Fruit fly (Drosophila melanogaster) whole organism, embryonic: ENCODE measurements around the gene CG14352.
A peak's percentile ranks its signal among the peaks of the same experiment; 100 is the strongest.

Experiments
- B-H2 ChIP-seq: fragments of 200-800 bp; sonication (Bioruptor generic); optimal IDR thresholded peaks from 2 replicates; lab custom pipeline; 2018; ENCODE audit warnings: missing biosample characterization, mild to moderate bottlenecking, missing genetic modification characterization
- CG10209 ChIP-seq: fragments of 200-800 bp; sonication (Bioruptor generic); optimal IDR thresholded peaks from 3 replicates; lab custom pipeline; 2017; ENCODE audit warnings: missing biosample characterization, mild to moderate bottlenecking, missing genetic modification characterization, missing genetic modification reagents
- CG1024 ChIP-seq: fragments of 200-800 bp; sonication (Bioruptor generic); IDR thresholded peaks from 2 replicates; pipeline ENCODE4 v1.3.6; 2022; ENCODE audit warnings: missing biosample characterization, missing genetic modification characterization
- CG10274 ChIP-seq: fragments of 200-800 bp; sonication (Bioruptor generic); optimal IDR thresholded peaks from 3 replicates; lab custom pipeline; 2017; ENCODE audit warnings: missing biosample characterization, mild to moderate bottlenecking, missing genetic modification characterization
- CG13287 ChIP-seq: fragments of 200-800 bp; sonication (Bioruptor generic); IDR thresholded peaks from 2 replicates; pipeline ENCODE4 v1.3.6; 2022; ENCODE audit warnings: missing biosample characterization, missing genetic modification characterization; ENCODE audit not compliant: partially characterized antibody
- CG14014 ChIP-seq: fragments of 200-800 bp; sonication (Bioruptor generic); IDR thresholded peaks from 2 replicates; pipeline ENCODE4 v1.3.6; 2022; ENCODE audit warnings: missing biosample characterization, missing genetic modification characterization
- CG15479 ChIP-seq: fragments of 200-800 bp; sonication (Bioruptor generic); optimal IDR thresholded peaks from 3 replicates; lab custom pipeline; 2019; ENCODE audit warnings: missing biosample characterization, mild to moderate bottlenecking, missing genetic modification characterization, moderate library complexity
- CG17359 ChIP-seq: fragments of 200-800 bp; sonication (Bioruptor generic); optimal IDR thresholded peaks from 3 replicates; lab custom pipeline; 2018; ENCODE audit warnings: missing biosample characterization, mild to moderate bottlenecking, missing genetic modification characterization, moderate library complexity
- CG17568 ChIP-seq: fragments of 200-800 bp; sonication (Bioruptor generic); optimal IDR thresholded peaks from 2 replicates; lab custom pipeline; 2018; ENCODE audit warnings: missing biosample characterization, mild to moderate bottlenecking, missing genetic modification characterization, moderate library complexity
- CG17612 ChIP-seq: fragments of 200-800 bp; sonication (Bioruptor generic); IDR thresholded peaks from 2 replicates; pipeline ENCODE4 v1.3.6; 2022; ENCODE audit warnings: missing biosample characterization, missing genetic modification characterization
- CG1832 ChIP-seq: fragments of 200-800 bp; sonication (Bioruptor generic); optimal IDR thresholded peaks from 2 replicates; lab custom pipeline; 2017; ENCODE audit warnings: missing biosample characterization, mild to moderate bottlenecking, missing genetic modification characterization, inconsistent platforms
- CG34224 ChIP-seq: fragments of 200-800 bp; sonication (Bioruptor generic); IDR thresholded peaks from 3 replicates; pipeline ENCODE4 v1.3.6; 2022; ENCODE audit warnings: missing biosample characterization, missing genetic modification characterization; ENCODE audit not compliant: partially characterized antibody
- CG6765 ChIP-seq: fragments of 200-800 bp; sonication (Bioruptor generic); optimal IDR thresholded peaks from 3 replicates; lab custom pipeline; 2017; ENCODE audit warnings: missing biosample characterization, mild to moderate bottlenecking, missing genetic modification characterization
- CG8290 ChIP-seq, 3 experiments: fragments of 200-800 bp; sonication (Bioruptor generic); optimal IDR thresholded peaks; 2 replicates each; lab custom pipeline; 2016 to 2019; ENCODE audit warnings: missing biosample characterization in 3 of 3, missing genetic modification characterization in 3 of 3, mild to moderate bottlenecking in 2 of 3, moderate library complexity in 1 of 3
- CG8924 ChIP-seq: fragments of 200-800 bp; optimal IDR thresholded peaks from 3 replicates; lab custom pipeline; 2019; ENCODE audit warnings: missing biosample characterization, mild to moderate bottlenecking, missing genetic modification characterization, moderate library complexity
- CTCF ChIP-seq: fragments of 200-800 bp; sonication (Bioruptor generic); optimal IDR thresholded peaks from 2 replicates; lab custom pipeline; 2017; ENCODE audit warnings: missing biosample characterization, mild to moderate bottlenecking, missing genetic modification characterization, moderate library complexity
- D19B ChIP-seq: fragments of 200-800 bp; sonication (Bioruptor generic); optimal IDR thresholded peaks from 2 replicates; lab custom pipeline; 2017; ENCODE audit warnings: missing biosample characterization, mild to moderate bottlenecking, missing genetic modification characterization
- Deaf1 ChIP-seq: fragments of 200-800 bp; optimal IDR thresholded peaks from 3 replicates; lab custom pipeline; 2019; ENCODE audit warnings: missing biosample characterization, mild to moderate bottlenecking, missing genetic modification characterization, moderate library complexity
- ERR ChIP-seq: fragments of 200-800 bp; sonication (Bioruptor generic); optimal IDR thresholded peaks from 2 replicates; lab custom pipeline; 2016; ENCODE audit warnings: missing biosample characterization, missing genetic modification characterization
- Fer1 ChIP-seq: fragments of 200-800 bp; sonication (Bioruptor generic); optimal IDR thresholded peaks from 2 replicates; lab custom pipeline; 2017; ENCODE audit warnings: missing biosample characterization, mild to moderate bottlenecking, missing genetic modification characterization
- Fer2 ChIP-seq: fragments of 200-800 bp; sonication (Bioruptor generic); optimal IDR thresholded peaks from 2 replicates; lab custom pipeline; 2018; ENCODE audit warnings: missing biosample characterization, mild to moderate bottlenecking, missing genetic modification characterization, moderate library complexity
- HHEX ChIP-seq: fragments of 200-800 bp; sonication (Bioruptor generic); optimal IDR thresholded peaks from 3 replicates; lab custom pipeline; 2017; ENCODE audit warnings: missing biosample characterization, mild to moderate bottlenecking, missing genetic modification characterization, missing genetic modification reagents
- HLH54F ChIP-seq: fragments of 200-800 bp; sonication (Bioruptor generic); optimal IDR thresholded peaks from 3 replicates; lab custom pipeline; 2016; ENCODE audit warnings: missing biosample characterization, missing genetic modification characterization
- HmgZ ChIP-seq: fragments of 200-800 bp; sonication (Bioruptor generic); optimal IDR thresholded peaks from 2 replicates; lab custom pipeline; 2018; ENCODE audit warnings: missing biosample characterization, mild to moderate bottlenecking, missing genetic modification characterization
- Hr78 ChIP-seq, 2 experiments: fragments of 200-800 bp in 1 of 2; fragments of >200 bp in 1 of 2; sonication (Bioruptor generic) in 1 of 2; optimal IDR thresholded peaks; 2 replicates each; lab custom pipeline; 2017 to 2019; ENCODE audit warnings: missing biosample characterization in 2 of 2, missing genetic modification characterization in 2 of 2, mild to moderate bottlenecking in 1 of 2, moderate library complexity in 1 of 2
- NC2α ChIP-seq: fragments of 200-800 bp; sonication (Bioruptor generic); optimal IDR thresholded peaks from 2 replicates; lab custom pipeline; 2016; ENCODE audit warnings: missing biosample characterization, missing genetic modification characterization
- Rfx ChIP-seq: fragments of 200-800 bp; sonication (Bioruptor generic); IDR thresholded peaks from 2 replicates; pipeline ENCODE4 v1.3.6; 2022; ENCODE audit warnings: missing biosample characterization, missing genetic modification characterization
- caup ChIP-seq: fragments of 200-800 bp; sonication (Bioruptor generic); optimal IDR thresholded peaks from 3 replicates; lab custom pipeline; 2017; ENCODE audit warnings: missing biosample characterization, mild to moderate bottlenecking, missing genetic modification characterization, moderate library complexity; ENCODE audit not compliant: severe bottlenecking
- cg ChIP-seq: fragments of 200-800 bp; sonication (Bioruptor generic); optimal IDR thresholded peaks from 3 replicates; lab custom pipeline; 2019; ENCODE audit warnings: missing biosample characterization, mild to moderate bottlenecking, missing genetic modification characterization, moderate library complexity
- chm ChIP-seq: fragments of 200-800 bp; sonication (Bioruptor generic); IDR thresholded peaks from 2 replicates; pipeline ENCODE4 v1.3.6; 2022; ENCODE audit warnings: missing biosample characterization, missing genetic modification characterization
- crol ChIP-seq: fragments of 200-800 bp; sonication (Bioruptor generic); IDR thresholded peaks from 2 replicates; pipeline ENCODE4 v1.3.6; 2022; ENCODE audit warnings: missing biosample characterization, missing genetic modification characterization
- cwo ChIP-seq: fragments of 200-800 bp; sonication (Bioruptor generic); optimal IDR thresholded peaks from 3 replicates; lab custom pipeline; 2017; ENCODE audit warnings: missing biosample characterization, missing genetic modification characterization, mild to moderate bottlenecking, moderate library complexity, missing genetic modification reagents
- fru ChIP-seq: fragments of >200 bp; optimal IDR thresholded peaks from 2 replicates; lab custom pipeline; 2017
- ftz-f1 ChIP-seq: fragments of 200-800 bp; sonication (Bioruptor generic); optimal IDR thresholded peaks from 2 replicates; lab custom pipeline; 2016; ENCODE audit warnings: missing biosample characterization, missing genetic modification characterization
- grn ChIP-seq: fragments of 200-800 bp; sonication (Bioruptor generic); optimal IDR thresholded peaks from 3 replicates; lab custom pipeline; 2017; ENCODE audit warnings: missing biosample characterization, missing genetic modification characterization
- gro ChIP-seq: fragments of 200-800 bp; sonication (Bioruptor generic); optimal IDR thresholded peaks from 2 replicates; lab custom pipeline; 2016; ENCODE audit warnings: missing biosample characterization, missing genetic modification characterization
- hkb ChIP-seq, 2 experiments: fragments of 200-800 bp in 1 of 2; fragments of >200 bp in 1 of 2; sonication (Bioruptor generic) in 1 of 2; IDR thresholded peaks in 1 of 2; optimal IDR thresholded peaks in 1 of 2; 2 replicates each; pipeline versions ENCODE4 v1.3.6 to Lab custom; 2017 to 2022; ENCODE audit warnings: missing biosample characterization in 1 of 2, missing genetic modification characterization in 1 of 2
- inv ChIP-seq: fragments of 200-800 bp; sonication (Bioruptor generic); IDR thresholded peaks from 2 replicates; pipeline ENCODE4 v1.3.6; 2022; ENCODE audit warnings: missing biosample characterization, missing genetic modification characterization; ENCODE audit not compliant: partially characterized antibody
- lilli ChIP-seq: fragments of 200-800 bp; sonication (Bioruptor generic); optimal IDR thresholded peaks from 3 replicates; lab custom pipeline; 2016; ENCODE audit warnings: missing biosample characterization, missing genetic modification characterization
- nau ChIP-seq: fragments of 200-800 bp; sonication (Bioruptor generic); optimal IDR thresholded peaks from 3 replicates; lab custom pipeline; 2017; ENCODE audit warnings: missing biosample characterization, mild to moderate bottlenecking, missing genetic modification characterization, missing genetic modification reagents
- odd ChIP-seq: fragments of 200-800 bp; sonication (Bioruptor generic); optimal IDR thresholded peaks from 2 replicates; lab custom pipeline; 2017; ENCODE audit warnings: missing biosample characterization, mild to moderate bottlenecking, missing genetic modification characterization
- rib ChIP-seq: fragments of 200-800 bp; sonication (Bioruptor generic); IDR thresholded peaks from 2 replicates; pipeline ENCODE4 v1.3.6; 2022; ENCODE audit warnings: missing biosample characterization, missing genetic modification characterization
- row ChIP-seq: fragments of 200-800 bp; sonication (Bioruptor generic); IDR thresholded peaks from 3 replicates; pipeline ENCODE4 v1.3.6; 2022; ENCODE audit warnings: missing biosample characterization, missing genetic modification characterization
- sens ChIP-seq: fragments of 200-800 bp; sonication (Bioruptor generic); peaks from one replicate; lab custom pipeline; 2016; ENCODE audit warnings: missing biosample characterization, missing genetic modification characterization
- sisA ChIP-seq: fragments of 200-800 bp; sonication (Bioruptor generic); IDR thresholded peaks from 2 replicates; pipeline ENCODE4 v1.3.6; 2022; ENCODE audit warnings: missing biosample characterization, missing genetic modification characterization
- sqz ChIP-seq: fragments of 200-800 bp; sonication (Bioruptor generic); optimal IDR thresholded peaks from 3 replicates; lab custom pipeline; 2018; ENCODE audit warnings: missing biosample characterization, mild to moderate bottlenecking, missing genetic modification characterization
- sug ChIP-seq: fragments of 200-800 bp; optimal IDR thresholded peaks from 2 replicates; lab custom pipeline; 2019; ENCODE audit warnings: missing biosample characterization, mild to moderate bottlenecking, missing genetic modification characterization, moderate library complexity
- usp ChIP-seq: fragments of >200 bp; optimal IDR thresholded peaks from 2 replicates; lab custom pipeline; 2017; ENCODE audit warnings: missing biosample characterization, missing genetic modification characterization

CG14352 gene

DNA sequence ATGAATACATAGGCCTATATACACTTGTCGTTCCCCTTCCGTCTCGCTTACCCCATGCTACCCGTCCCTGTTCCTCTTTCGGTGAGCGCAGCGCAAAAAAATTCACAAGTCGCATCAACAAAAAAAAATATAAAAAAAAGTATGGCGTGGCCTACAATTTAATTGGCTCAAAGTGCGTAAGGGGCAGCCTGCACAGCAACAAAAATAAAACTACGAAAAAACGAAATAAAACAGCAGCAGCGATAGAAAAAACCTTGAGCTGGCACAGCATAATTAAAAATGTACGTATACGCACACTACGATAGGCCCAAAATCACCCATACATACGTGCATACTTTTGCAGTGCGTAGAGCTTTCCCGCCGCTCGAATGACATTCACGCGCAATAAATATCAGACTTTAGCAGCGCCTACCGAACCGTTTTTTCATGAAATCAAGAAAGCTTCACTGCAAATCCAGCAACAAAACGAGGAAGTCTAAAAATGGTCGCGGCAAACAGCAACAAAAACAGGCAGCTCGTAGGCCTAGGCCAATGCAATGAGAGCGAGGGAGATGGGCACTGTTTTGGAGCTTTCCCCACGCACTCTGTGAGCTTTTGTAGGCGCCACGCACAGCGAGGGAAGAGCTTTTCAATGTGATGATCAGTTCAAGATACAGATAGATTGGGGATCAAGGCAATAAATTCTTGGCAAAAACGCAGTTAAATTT is 45.8 kb downstream of the CG14352 start (continued):
- 0 out of 2 replicates have a peak, but pooled peaks have one; percentile 9 for TF ChIP-seq CG14014 (GFP tag; lab: Robert Waterston, UW)
- TF ChIP-seq CG10274 = peak; percentile 2
- peak; percentile 64 for TF ChIP-seq crol (GFP tag; lab: Robert Waterston, UW)
- TF ChIP-seq gro = peak; percentile 1
- TF ChIP-seq grn (GFP tag; lab: Kevin White, UChicago) = peak; percentile 93
- peak; percentile 50 for TF ChIP-seq CTCF (GFP tag; lab: Kevin White, UChicago)
- peak; percentile 26 for TF ChIP-seq caup (GFP tag; lab: Kevin White, UChicago)
- no peak for TF ChIP-seq NC2α
- no peak for TF ChIP-seq CG10209 (GFP tag; lab: Kevin White, UChicago)
- peak; percentile 21 for TF ChIP-seq CG17359
- peak; percentile 24 for TF ChIP-seq CG17568 (GFP tag; lab: Kevin White, UChicago)
- TF ChIP-seq row (GFP tag; lab: Robert Waterston, UW) = peak; percentile 14; the same call in 1 of the 3 replicates
- peak; percentile 63 for TF ChIP-seq sens (GFP tag; lab: Kevin White, UChicago)
- TF ChIP-seq fru (lab: Kevin White, UChicago) = no peak
- TF ChIP-seq CG6765 (GFP tag; lab: Kevin White, UChicago) = no peak
- TF ChIP-seq CG1832 (GFP tag; lab: Kevin White, UChicago) = peak; percentile 53
- TF ChIP-seq Rfx (GFP tag; lab: Robert Waterston, UW) = 0 out of 2 replicates have a peak, but pooled peaks have one; percentile 14
- TF ChIP-seq sug (tag; lab: Kevin White, UChicago) = peak; percentile 30
- peak; percentile 62 for TF ChIP-seq rib (GFP tag; lab: Robert Waterston, UW)
- TF ChIP-seq CG1024 (GFP tag; lab: Robert Waterston, UW) = no peak
- TF ChIP-seq ERR (GFP tag; lab: Kevin White, UChicago) = peak; percentile 37
- no peak for TF ChIP-seq hkb (optimal IDR thresholded peaks at IDR 0.05; lab: Kevin White, UChicago)
- TF ChIP-seq hkb (GFP tag; IDR thresholded peaks at IDR 0.05; lab: Robert Waterston, UW) = 0 out of 2 replicates have a peak, but pooled peaks have one; percentile 41
- no peak for TF ChIP-seq CG8924 (tag; lab: Kevin White, UChicago)
- TF ChIP-seq nau (GFP tag; lab: Kevin White, UChicago) = no peak
- 0 out of 3 replicates have a peak, but pooled peaks have one; percentile 35 for TF ChIP-seq CG34224 (GFP tag; lab: Robert Waterston, UW)
- peak; percentile 29 for TF ChIP-seq HmgZ (tag; lab: Kevin White, UChicago)
- TF ChIP-seq odd (GFP tag; lab: Kevin White, UChicago) = peak; percentile 31
- TF ChIP-seq Fer2 (tag; lab: Kevin White, UChicago) = no peak
- TF ChIP-seq B-H2 (GFP tag; lab: Kevin White, UChicago) = peak; percentile 29
- no peak for TF ChIP-seq usp (GFP tag; lab: Kevin White, UChicago)
- peak; percentile 89 for TF ChIP-seq ftz-f1 (GFP tag; lab: Kevin White, UChicago)
- TF ChIP-seq CG8290 (GFP tag; optimal IDR thresholded peaks at IDR 0.05; lab: Kevin White, UChicago) = no peak
- TF ChIP-seq CG8290 (tag; optimal IDR thresholded peaks at IDR 0.05; lab: Kevin White, UChicago) = peak in 1 of 2 experiments; percentile 59
- no peak for TF ChIP-seq inv
- peak; percentile 76 for TF ChIP-seq cg (GFP tag; lab: Kevin White, UChicago)
- peak; percentile 72 for TF ChIP-seq cwo (GFP tag; lab: Kevin White, UChicago)
- peak; percentile 85 for TF ChIP-seq sqz (GFP tag; lab: Kevin White, UChicago)
- TF ChIP-seq CG15479 (GFP tag; lab: Kevin White, UChicago) = no peak
- peak; percentile 58; the same call in 1 of the 2 replicates for TF ChIP-seq chm (GFP tag; lab: Robert Waterston, UW)
- TF ChIP-seq Deaf1 (tag; lab: Kevin White, UChicago) = peak; percentile 50
- TF ChIP-seq Hr78 (GFP tag; optimal IDR thresholded peaks at IDR 0.05; lab: Kevin White, UChicago) = peak in 1 of 2 experiments; percentile 33
- TF ChIP-seq CG13287 (GFP tag; lab: Robert Waterston, UW) = peak; percentile 51
- peak; percentile 47 for TF ChIP-seq Fer1 (GFP tag; lab: Kevin White, UChicago)
- TF ChIP-seq HHEX = peak; percentile 30
- TF ChIP-seq HLH54F = peak; percentile 4
- no peak for TF ChIP-seq lilli (GFP tag; lab: Kevin White, UChicago)
- no peak for TF ChIP-seq D19B
- no peak for TF ChIP-seq sisA
- TF ChIP-seq CG17612 (GFP tag; lab: Robert Waterston, UW) = no peak
